Fruit fly (Drosophila melanogaster) whole organism, embryonic: ENCODE data around the gene CG43796.

Experiments
- CG15479 ChIP-seq: fragments of 200-800 bp; sonication (Bioruptor generic); optimal IDR thresholded peaks from 3 replicates; lab custom pipeline; 2019; ENCODE audit warnings: missing biosample characterization, mild to moderate bottlenecking, missing genetic modification characterization, moderate library complexity
- luna ChIP-seq: fragments of 200-800 bp; sonication (Bioruptor generic); optimal IDR thresholded peaks from 2 replicates; lab custom pipeline; 2016; ENCODE audit warnings: missing biosample characterization, missing genetic modification characterization
- oc ChIP-seq: fragments of 200-800 bp; sonication (Bioruptor generic); optimal IDR thresholded peaks from 2 replicates; lab custom pipeline; 2018; ENCODE audit warnings: missing biosample characterization, mild to moderate bottlenecking, missing genetic modification characterization, moderate library complexity
- sens-2 ChIP-seq: fragments of 200-800 bp; sonication (Bioruptor generic); IDR thresholded peaks from 2 replicates; pipeline ENCODE4 v1.3.6; 2022; ENCODE audit warnings: missing biosample characterization, missing genetic modification characterization
- slou ChIP-seq: fragments of 200-800 bp; sonication (Bioruptor generic); optimal IDR thresholded peaks from 3 replicates; lab custom pipeline; 2016; ENCODE audit warnings: missing biosample characterization, missing genetic modification characterization
- unpg ChIP-seq: fragments of 200-800 bp; sonication (Bioruptor generic); optimal IDR thresholded peaks from 3 replicates; lab custom pipeline; 2018; ENCODE audit warnings: missing biosample characterization, mild to moderate bottlenecking, missing genetic modification characterization, moderate library complexity

DNA sequence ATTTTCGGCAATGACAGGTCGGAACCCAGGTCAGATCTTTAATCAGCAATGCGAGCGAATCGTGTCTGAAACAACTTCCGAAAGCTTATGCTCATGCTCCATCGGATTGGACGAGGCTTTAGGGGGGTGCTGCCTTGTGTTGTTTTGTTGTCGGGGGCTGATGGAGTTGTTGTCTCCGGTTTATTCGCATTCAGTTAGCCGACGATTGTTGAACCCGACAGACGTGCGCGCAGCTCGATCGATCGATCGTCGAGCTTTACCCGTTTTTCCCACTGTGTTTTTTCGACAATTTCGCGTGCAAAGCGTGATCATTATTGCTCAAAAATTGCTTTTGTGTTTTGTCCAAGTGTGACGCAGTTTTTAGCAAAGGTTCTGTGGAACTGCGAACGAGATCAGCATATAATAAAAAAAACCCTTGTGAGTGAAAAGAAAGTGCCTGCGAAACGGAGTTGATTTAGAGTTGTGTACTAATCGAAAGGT is 46.8 kb downstream of the CG43796 start, which contains the start of gene CG17834:
- TF ChIP-seq CG15479 = no peak
- no peak for TF ChIP-seq unpg
- no peak for TF ChIP-seq luna
- TF ChIP-seq oc (tag; lab: Kevin White, UChicago) = no peak
- TF ChIP-seq sens-2 = no peak
- TF ChIP-seq slou (GFP tag; lab: Kevin White, UChicago) = no peak
